Worm (Caenorhabditis elegans): ENCODE results near the gene srw-69.

The srw-69 gene

ce11 chrV:7411695-7412094, 17.1 kb downstream of the srw-69 start, which contains the start of gene str-41:
str-41 (plus strand) TSS chrV:7411995.
- TF ChIP-seq nhr-28 (tag; optimal IDR thresholded peaks at IDR 0.05), result no peak
- no peak for TF ChIP-seq efl-1 (optimal IDR thresholded peaks at IDR 0.05)
- peak in 1 of 2 experiments; percentile 13 for TF ChIP-seq efl-1 (GFP tag; optimal IDR thresholded peaks at IDR 0.05 in 1 of 2)
- TF ChIP-seq egl-27 (tag; optimal IDR thresholded peaks at IDR 0.05), result no peak

- TF ChIP-seq jun-1 (tag; optimal IDR thresholded peaks at IDR 0.05), result no peak
- no peak for TF ChIP-seq lsy-2 (tag; optimal IDR thresholded peaks at IDR 0.05)
- no peak for TF ChIP-seq ets-5 (GFP tag; IDR thresholded peaks at IDR 0.05)
These were observed 19.2 kb downstream of the srw-69 start, which contains the start of gene R13D7.2 for ce11 chrV:7409599-7409998. R13D7.2 (plus strand) TSS chrV:7409899.

ce11 chrV:7408520-7408919, 20.3 kb downstream of the srw-69 start, which contains the start of gene srt-6:
srt-6 (minus strand) TSS chrV:7408814.
- TF ChIP-seq C16A3.4 (tag; optimal IDR thresholded peaks at IDR 0.05) (no peak), hlh-4 (tag; optimal IDR thresholded peaks at IDR 0.05) (no peak), ztf-4 (tag; optimal IDR thresholded peaks at IDR 0.05) (no peak), unc-98 (GFP tag; IDR thresholded peaks at IDR 0.05) (no peak), ama-1 (optimal IDR thresholded peaks at IDR 0.05) (no peak), hpl-2 (GFP tag; optimal IDR thresholded peaks at IDR 0.05) (no peak), xbp-1 (tag; optimal IDR thresholded peaks at IDR 0.05) (no peak)

ce11 chrV:7403501-7403900, 25.3 kb downstream of the srw-69 start:
- TF ChIP-seq ceh-82 (tag; optimal IDR thresholded peaks at IDR 0.05) (no peak), snpc-4 (tag; optimal IDR thresholded peaks at IDR 0.05) (no peak), ceh-8 (GFP tag; optimal IDR thresholded peaks at IDR 0.05) (no peak), unc-30 (tag; optimal IDR thresholded peaks at IDR 0.05) (no peak), vab-15 (tag; optimal IDR thresholded peaks at IDR 0.05) (no peak), unc-62 (GFP tag; optimal IDR thresholded peaks at IDR 0.05) (no peak), jun-1 (tag; optimal IDR thresholded peaks at IDR 0.05) (no peak), ama-1 (optimal IDR thresholded peaks at IDR 0.05) (no peak), nhr-77 (tag; optimal IDR thresholded peaks at IDR 0.05) (no peak), ceh-90 (tag; optimal IDR thresholded peaks at IDR 0.05) (no peak), xbp-1 (tag; optimal IDR thresholded peaks at IDR 0.05) (no peak), mep-1 (tag; optimal IDR thresholded peaks at IDR 0.05) (no peak), ztf-4 (tag; optimal IDR thresholded peaks at IDR 0.05) (no peak), lin-35 (GFP tag; optimal IDR thresholded peaks at IDR 0.05) (no peak), egl-13 (tag; optimal IDR thresholded peaks at IDR 0.05) (no peak), sup-37 (GFP tag; optimal IDR thresholded peaks at IDR 0.05) (no peak), fkh-4 (tag; optimal IDR thresholded peaks at IDR 0.05; ENCODE audit: borderline replicate concordance) (no peak), pag-3 (tag; optimal IDR thresholded peaks at IDR 0.05; ENCODE audit: borderline replicate concordance, insufficient read depth) (no peak), tlp-1 (tag; optimal IDR thresholded peaks at IDR 0.05) (no peak)

- no peak for TF ChIP-seq sox-4 (tag; optimal IDR thresholded peaks at IDR 0.05)
- TF ChIP-seq unc-130 (tag; optimal IDR thresholded peaks at IDR 0.05), result no peak
- TF ChIP-seq elt-2 (tag; optimal IDR thresholded peaks at IDR 0.05), result no peak
- no peak for TF ChIP-seq egl-13 (tag; optimal IDR thresholded peaks at IDR 0.05)
- TF ChIP-seq nhr-237 (tag; optimal IDR thresholded peaks at IDR 0.05), result no peak
- TF ChIP-seq fos-1 (tag; optimal IDR thresholded peaks at IDR 0.05), result no peak
- TF ChIP-seq nhr-47 (tag; optimal IDR thresholded peaks at IDR 0.05), result no peak
- TF ChIP-seq pag-3 (tag; optimal IDR thresholded peaks at IDR 0.05; ENCODE audit: borderline replicate concordance, insufficient read depth), result no peak
- no peak for TF ChIP-seq Y116A8C.19 (tag; optimal IDR thresholded peaks at IDR 0.05; ENCODE audit: borderline replicate concordance)
- TF ChIP-seq F16B12.6 (tag; optimal IDR thresholded peaks at IDR 0.05), result no peak
- no peak for TF ChIP-seq lir-3 (tag; optimal IDR thresholded peaks at IDR 0.05; ENCODE audit: poor library complexity)
- no peak for TF ChIP-seq zag-1 (tag; optimal IDR thresholded peaks at IDR 0.05)
- TF ChIP-seq lin-39 (tag; optimal IDR thresholded peaks at IDR 0.05), result no peak
- no peak for TF ChIP-seq dsc-1 (tag; optimal IDR thresholded peaks at IDR 0.05)
- TF ChIP-seq pax-3 (tag; optimal IDR thresholded peaks at IDR 0.05), result no peak
- TF ChIP-seq mdl-1 (tag; optimal IDR thresholded peaks at IDR 0.05), result no peak
- no peak for TF ChIP-seq blmp-1 (tag; optimal IDR thresholded peaks at IDR 0.05)
These were observed 26.4 kb downstream of the srw-69 start, which contains the start of gene srj-13 for ce11 chrV:7402355-7402754. srj-13 (plus strand) TSS chrV:7402655.

Measured in whole organism, L1 larva.